Worm (Caenorhabditis elegans): ENCODE results near the gene srj-14.

DNA sequence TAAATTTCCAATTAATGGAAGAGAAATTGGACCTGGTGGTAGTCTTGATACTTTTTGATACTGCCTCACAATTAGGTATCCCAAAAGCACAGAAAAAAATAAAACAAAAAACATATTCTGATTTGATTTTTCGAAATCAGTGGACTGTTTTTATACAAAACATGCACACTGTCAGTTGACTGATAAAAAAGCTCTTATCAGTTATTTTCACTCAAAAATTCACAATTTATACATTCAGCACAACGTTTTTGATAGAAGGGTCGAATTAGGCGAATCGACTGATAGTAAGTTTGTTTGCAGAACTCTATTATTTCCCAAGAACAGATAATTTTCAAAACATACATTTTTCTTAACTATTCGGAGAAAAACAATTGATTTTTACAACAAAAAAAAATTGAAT is 5.4 kb upstream of the srj-14 start, which contains the start of gene cyp-35A2:
- no peak for TF ChIP-seq unc-39 (tag; optimal IDR thresholded peaks at IDR 0.05)
- TF ChIP-seq ztf-11 (tag; optimal IDR thresholded peaks at IDR 0.05) = no peak
- no peak for TF ChIP-seq elt-3 (tag; optimal IDR thresholded peaks at IDR 0.05)
- TF ChIP-seq fos-1 (tag; optimal IDR thresholded peaks at IDR 0.05) = peak; percentile 67
